1 fruit fly cellular context compared by ENCODE assay signal in the genomic region with DNA sequence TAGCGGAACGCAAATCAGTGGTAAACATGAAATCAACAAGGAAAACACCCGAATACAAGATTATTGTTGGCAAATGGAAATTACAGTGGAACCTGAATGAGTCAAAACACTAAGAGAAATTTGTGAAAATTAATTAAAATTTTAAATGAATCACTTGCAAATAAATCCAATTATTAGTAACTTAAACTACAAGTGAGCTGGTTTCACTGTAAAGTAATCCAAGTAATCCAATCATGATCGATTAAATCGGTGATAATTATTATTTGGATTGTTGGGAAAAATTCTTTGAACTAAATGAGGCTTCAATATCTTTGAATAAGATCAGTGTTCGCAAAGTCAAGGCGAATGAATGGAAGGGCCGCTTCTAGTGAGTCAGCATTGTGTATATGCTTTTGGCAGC.
TF ChIP-seq lines count a peak whose summit lies in the region.

No protein-coding gene starts in this region.

TF ChIP-seq in whole organism, embryonic, 481 proteins besides CTCF, POLR2A, EP300 and RAD21 (continued from another document and continues in another):
- TF ChIP-seq CG14667 (GFP tag; IDR thresholded peaks at IDR 0.05; lab: Robert Waterston, UW) (no peak), cas (GFP tag; IDR thresholded peaks at IDR 0.05; lab: Robert Waterston, UW) (no peak), h (optimal IDR thresholded peaks at IDR 0.05; lab: Kevin White, UChicago) (no peak), tup (GFP tag; optimal IDR thresholded peaks at IDR 0.05; lab: Kevin White, UChicago) (no peak), Aef1 (GFP tag; IDR thresholded peaks at IDR 0.05; lab: Robert Waterston, UW) (no peak), zen2 (GFP tag; IDR thresholded peaks at IDR 0.05; lab: Robert Waterston, UW; ENCODE audit: partially characterized antibody) (no peak), CG7372 (GFP tag; IDR thresholded peaks at IDR 0.05; lab: Robert Waterston, UW) (no peak), CG1603 (tag; optimal IDR thresholded peaks at IDR 0.05; lab: Kevin White, UChicago) (no peak), jumu (GFP tag; optimal IDR thresholded peaks at IDR 0.05; lab: Kevin White, UChicago) (no peak), CG15696 (tag; optimal IDR thresholded peaks at IDR 0.05; lab: Kevin White, UChicago) (no peak), Vsx1 (GFP tag; optimal IDR thresholded peaks at IDR 0.05; lab: Kevin White, UChicago) (no peak), CG12219 (GFP tag; optimal IDR thresholded peaks at IDR 0.05; lab: Kevin White, UChicago) (no peak), CG5245 (GFP tag; optimal IDR thresholded peaks at IDR 0.05; lab: Kevin White, UChicago) (no peak), CG2712 (tag; optimal IDR thresholded peaks at IDR 0.05; lab: Kevin White, UChicago) (peak; percentile 10), z (GFP tag; IDR thresholded peaks at IDR 0.05; lab: Robert Waterston, UW) (no peak), cad (GFP tag; optimal IDR thresholded peaks at IDR 0.05; lab: Kevin White, UChicago) (no peak), CG14050 (GFP tag; IDR thresholded peaks at IDR 0.05; lab: Robert Waterston, UW) (no peak; the same call in 2 of the 3 replicates), twi (tag; optimal IDR thresholded peaks at IDR 0.05; lab: Kevin White, UChicago) (no peak), CG4707 (GFP tag; optimal IDR thresholded peaks at IDR 0.05; lab: Kevin White, UChicago) (no peak), CG14710 (tag; optimal IDR thresholded peaks at IDR 0.05; lab: Kevin White, UChicago) (no peak), Atf-2 (GFP tag; optimal IDR thresholded peaks at IDR 0.05; lab: Kevin White, UChicago) (no peak), CG14965 (GFP tag; optimal IDR thresholded peaks at IDR 0.05; lab: Kevin White, UChicago; ENCODE audit: borderline replicate concordance) (no peak), CG11504 (tag; optimal IDR thresholded peaks at IDR 0.05; lab: Kevin White, UChicago) (peak; percentile 36), fu2 (GFP tag; optimal IDR thresholded peaks at IDR 0.05; lab: Kevin White, UChicago) (no peak), Abd-B (GFP tag; optimal IDR thresholded peaks at IDR 0.05; lab: Kevin White, UChicago) (no peak), CG7745 (tag; optimal IDR thresholded peaks at IDR 0.05; lab: Kevin White, UChicago) (no peak), sens-2 (GFP tag; IDR thresholded peaks at IDR 0.05; lab: Robert Waterston, UW) (no peak), oc (tag; optimal IDR thresholded peaks at IDR 0.05; lab: Kevin White, UChicago) (no peak), org-1 (GFP tag; optimal IDR thresholded peaks at IDR 0.05; lab: Kevin White, UChicago) (no peak), ara (GFP tag; IDR thresholded peaks at IDR 0.05; lab: Robert Waterston, UW) (no peak), CG2678 (tag; optimal IDR thresholded peaks at IDR 0.05; lab: Kevin White, UChicago) (peak; percentile 48), Med (GFP tag; lab: Kevin White, UChicago) (peak; percentile 49), CG33213 (GFP tag; optimal IDR thresholded peaks at IDR 0.05; lab: Kevin White, UChicago) (no peak), MESR4 (GFP tag; optimal IDR thresholded peaks at IDR 0.05; lab: Kevin White, UChicago) (no peak), peb (GFP tag; IDR thresholded peaks at IDR 0.05; lab: Robert Waterston, UW) (no peak), HLH4C (GFP tag; IDR thresholded peaks at IDR 0.05; lab: Robert Waterston, UW; ENCODE audit: partially characterized antibody) (no peak), Pdp1 (GFP tag; optimal IDR thresholded peaks at IDR 0.05; lab: Kevin White, UChicago) (no peak), CG1233 (GFP tag; optimal IDR thresholded peaks at IDR 0.05; lab: Kevin White, UChicago) (no peak), pzg (GFP tag; optimal IDR thresholded peaks at IDR 0.05; lab: Kevin White, UChicago) (no peak), CG12155 (GFP tag; optimal IDR thresholded peaks at IDR 0.05; lab: Kevin White, UChicago) (peak; percentile 13), HmgD (GFP tag; optimal IDR thresholded peaks at IDR 0.05; lab: Kevin White, UChicago) (no peak), ab (GFP tag; optimal IDR thresholded peaks at IDR 0.05; lab: Kevin White, UChicago) (no peak), CG6854 (GFP tag; optimal IDR thresholded peaks at IDR 0.05; lab: Kevin White, UChicago) (no peak), disco-r (GFP tag; optimal IDR thresholded peaks at IDR 0.05; lab: Kevin White, UChicago) (no peak), CG16813 (GFP tag; IDR thresholded peaks at IDR 0.05; lab: Robert Waterston, UW; ENCODE audit: partially characterized antibody) (no peak), CG6689 (GFP tag; IDR thresholded peaks at IDR 0.05; lab: Robert Waterston, UW) (no peak), CG8290 (GFP tag; optimal IDR thresholded peaks at IDR 0.05; lab: Kevin White, UChicago) (no peak), CG8290 (tag; optimal IDR thresholded peaks at IDR 0.05; lab: Kevin White, UChicago) (no peak), CG15269 (tag; optimal IDR thresholded peaks at IDR 0.05; lab: Kevin White, UChicago) (peak; percentile 65), CG10979 (tag; optimal IDR thresholded peaks at IDR 0.05; lab: Kevin White, UChicago) (no peak), D19B (GFP tag; optimal IDR thresholded peaks at IDR 0.05; lab: Kevin White, UChicago) (no peak), Mrtf (GFP tag; IDR thresholded peaks at IDR 0.05; lab: Robert Waterston, UW) (no peak), CG8924 (tag; optimal IDR thresholded peaks at IDR 0.05; lab: Kevin White, UChicago) (no peak), NfI (GFP tag; optimal IDR thresholded peaks at IDR 0.05; lab: Kevin White, UChicago) (peak; percentile 33), CG10267 (tag; optimal IDR thresholded peaks at IDR 0.05; lab: Kevin White, UChicago) (no peak), CG17912 (GFP tag; optimal IDR thresholded peaks at IDR 0.05; lab: Kevin White, UChicago) (no peak), CG8089 (GFP tag; optimal IDR thresholded peaks at IDR 0.05; lab: Kevin White, UChicago) (no peak), CG30431 (GFP tag; optimal IDR thresholded peaks at IDR 0.05; lab: Kevin White, UChicago) (no peak), CG13296 (GFP tag; optimal IDR thresholded peaks at IDR 0.05; lab: Kevin White, UChicago) (peak; percentile 25), CG4424 (GFP tag; optimal IDR thresholded peaks at IDR 0.05; lab: Kevin White, UChicago) (no peak), Usf (GFP tag; optimal IDR thresholded peaks at IDR 0.05; lab: Kevin White, UChicago) (no peak), unpg (GFP tag; optimal IDR thresholded peaks at IDR 0.05; lab: Kevin White, UChicago) (peak; percentile 30), CG10321 (GFP tag; IDR thresholded peaks at IDR 0.05; lab: Robert Waterston, UW) (no peak), hbn (GFP tag; IDR thresholded peaks at IDR 0.05; lab: Robert Waterston, UW; ENCODE audit: partially characterized antibody) (no peak), CG8281 (tag; optimal IDR thresholded peaks at IDR 0.05; lab: Kevin White, UChicago) (no peak), CG18619 (GFP tag; optimal IDR thresholded peaks at IDR 0.05; lab: Kevin White, UChicago) (no peak), Dbx (GFP tag; IDR thresholded peaks at IDR 0.05; lab: Robert Waterston, UW) (no peak), CG34422 (GFP tag; IDR thresholded peaks at IDR 0.05; lab: Robert Waterston, UW) (no peak), CG30020 (tag; optimal IDR thresholded peaks at IDR 0.05; lab: Kevin White, UChicago) (no peak), Oaz (GFP tag; IDR thresholded peaks at IDR 0.05; lab: Robert Waterston, UW) (no peak), CG14441 (GFP tag; IDR thresholded peaks at IDR 0.05; lab: Robert Waterston, UW) (no peak), PHDP (tag; optimal IDR thresholded peaks at IDR 0.05; lab: Kevin White, UChicago) (peak; percentile 38), Awh (GFP tag; IDR thresholded peaks at IDR 0.05; lab: Robert Waterston, UW) (no peak), CG15011 (GFP tag; optimal IDR thresholded peaks at IDR 0.05; lab: Kevin White, UChicago) (no peak), Lpt (GFP tag; optimal IDR thresholded peaks at IDR 0.05; lab: Kevin White, UChicago) (no peak), fru (optimal IDR thresholded peaks at IDR 0.05; lab: Kevin White, UChicago) (no peak), Drgx (GFP tag; IDR thresholded peaks at IDR 0.05; lab: Robert Waterston, UW) (no peak), CG10431 (GFP tag; optimal IDR thresholded peaks at IDR 0.05; lab: Kevin White, UChicago) (no peak), CG10366 (GFP tag; IDR thresholded peaks at IDR 0.05; lab: Robert Waterston, UW) (peak; percentile 27; the same call in 1 of the 2 replicates), sug (tag; optimal IDR thresholded peaks at IDR 0.05; lab: Kevin White, UChicago) (peak; percentile 33), CG31441 (GFP tag; IDR thresholded peaks at IDR 0.05; lab: Robert Waterston, UW) (0 out of 2 replicates have a peak, but pooled peaks have one; percentile 14), CG1792 (GFP tag; optimal IDR thresholded peaks at IDR 0.05; lab: Kevin White, UChicago) (no peak), kay (GFP tag; optimal IDR thresholded peaks at IDR 0.05; lab: Kevin White, UChicago) (peak; percentile 43), Meics (GFP tag; optimal IDR thresholded peaks at IDR 0.05; lab: Kevin White, UChicago) (peak; percentile 20), CG11093 (GFP tag; IDR thresholded peaks at IDR 0.05; lab: Robert Waterston, UW) (no peak), CG17802 (tag; optimal IDR thresholded peaks at IDR 0.05; lab: Kevin White, UChicago) (no peak), Lim3 (GFP tag; IDR thresholded peaks at IDR 0.05; lab: Robert Waterston, UW) (no peak), wdn (GFP tag; IDR thresholded peaks at IDR 0.05; lab: Robert Waterston, UW) (no peak), tna (GFP tag; IDR thresholded peaks at IDR 0.05; lab: Robert Waterston, UW; ENCODE audit: partially characterized antibody) (no peak), CG18476 (GFP tag; optimal IDR thresholded peaks at IDR 0.05; lab: Kevin White, UChicago) (no peak), luna (GFP tag; optimal IDR thresholded peaks at IDR 0.05; lab: Kevin White, UChicago) (no peak), cato (GFP tag; optimal IDR thresholded peaks at IDR 0.05; lab: Kevin White, UChicago; ENCODE audit: borderline replicate concordance) (no peak), CG3995 (GFP tag; optimal IDR thresholded peaks at IDR 0.05; lab: Kevin White, UChicago) (no peak), CG7786 (GFP tag; optimal IDR thresholded peaks at IDR 0.05; lab: Kevin White, UChicago) (no peak), CG12659 (GFP tag; optimal IDR thresholded peaks at IDR 0.05; lab: Kevin White, UChicago) (peak; percentile 20), tx (GFP tag; optimal IDR thresholded peaks at IDR 0.05; lab: Kevin White, UChicago) (no peak), vfl (GFP tag; optimal IDR thresholded peaks at IDR 0.05; lab: Kevin White, UChicago) (no peak), Ptx1 (GFP tag; IDR thresholded peaks at IDR 0.05; lab: Robert Waterston, UW) (0 out of 2 replicates have a peak, but pooled peaks have one; percentile 12), crc (GFP tag; optimal IDR thresholded peaks at IDR 0.05; lab: Kevin White, UChicago) (no peak), CG13624 (GFP tag; optimal IDR thresholded peaks at IDR 0.05; lab: Kevin White, UChicago) (no peak), CG8359 (GFP tag; optimal IDR thresholded peaks at IDR 0.05; lab: Kevin White, UChicago; ENCODE audit: borderline replicate concordance) (no peak), CG6813 (GFP tag; optimal IDR thresholded peaks at IDR 0.05; lab: Kevin White, UChicago) (no peak), CG12104 (GFP tag; optimal IDR thresholded peaks at IDR 0.05; lab: Kevin White, UChicago) (no peak), gsb-n (tag; optimal IDR thresholded peaks at IDR 0.05; lab: Kevin White, UChicago) (no peak), dysf (GFP tag; IDR thresholded peaks at IDR 0.05; lab: Robert Waterston, UW) (no peak; the same call in 2 of the 3 replicates), CG17385 (GFP tag; optimal IDR thresholded peaks at IDR 0.05; lab: Kevin White, UChicago) (no peak), CG11247 (GFP tag; IDR thresholded peaks at IDR 0.05; lab: Robert Waterston, UW) (no peak), CG10543 (GFP tag; optimal IDR thresholded peaks at IDR 0.05; lab: Kevin White, UChicago) (no peak), CG15514 (GFP tag; optimal IDR thresholded peaks at IDR 0.05; lab: Kevin White, UChicago) (no peak), H15 (GFP tag; IDR thresholded peaks at IDR 0.05; lab: Robert Waterston, UW) (no peak), CG5180 (GFP tag; optimal IDR thresholded peaks at IDR 0.05; lab: Kevin White, UChicago) (no peak), NK7.1 (GFP tag; optimal IDR thresholded peaks at IDR 0.05; lab: Kevin White, UChicago) (no peak), Deaf1 (tag; optimal IDR thresholded peaks at IDR 0.05; lab: Kevin White, UChicago) (no peak), Hr3 (GFP tag; optimal IDR thresholded peaks at IDR 0.05; lab: Kevin White, UChicago) (peak; percentile 1), jing (GFP tag; optimal IDR thresholded peaks at IDR 0.05; lab: Kevin White, UChicago) (no peak), vnd (GFP tag; IDR thresholded peaks at IDR 0.05; lab: Robert Waterston, UW; ENCODE audit: partially characterized antibody) (no peak), nom (GFP tag; optimal IDR thresholded peaks at IDR 0.05; lab: Kevin White, UChicago) (no peak), pnt (GFP tag; optimal IDR thresholded peaks at IDR 0.05; lab: Kevin White, UChicago) (no peak), knrl (GFP tag; IDR thresholded peaks at IDR 0.05; lab: Robert Waterston, UW; ENCODE audit: partially characterized antibody) (no peak), CG17568 (GFP tag; optimal IDR thresholded peaks at IDR 0.05; lab: Kevin White, UChicago) (no peak), CG9215 (GFP tag; IDR thresholded peaks at IDR 0.05; lab: Robert Waterston, UW) (no peak), unc-4 (GFP tag; IDR thresholded peaks at IDR 0.05; lab: Robert Waterston, UW; ENCODE audit: partially characterized antibody) (no peak), Doc2 (GFP tag; IDR thresholded peaks at IDR 0.05; lab: Robert Waterston, UW) (no peak), fd102C (GFP tag; optimal IDR thresholded peaks at IDR 0.05; lab: Kevin White, UChicago) (no peak), CG18011 (GFP tag; optimal IDR thresholded peaks at IDR 0.05; lab: Kevin White, UChicago) (no peak), CG10654 (GFP tag; optimal IDR thresholded peaks at IDR 0.05; lab: Kevin White, UChicago) (no peak), Trl (optimal IDR thresholded peaks at IDR 0.05; lab: Kevin White, UChicago) (no peak), Trl (GFP tag; optimal IDR thresholded peaks at IDR 0.05; lab: Kevin White, UChicago) (no peak), CG16779 (GFP tag; IDR thresholded peaks at IDR 0.05; lab: Robert Waterston, UW) (no peak), CG31388 (GFP tag; optimal IDR thresholded peaks at IDR 0.05; lab: Kevin White, UChicago) (no peak), Gug (GFP tag; IDR thresholded peaks at IDR 0.05; lab: Robert Waterston, UW) (no peak), ase (GFP tag; IDR thresholded peaks at IDR 0.05; lab: Robert Waterston, UW) (0 out of 3 replicates have a peak, but pooled peaks have one; percentile 19), Tbp (GFP tag; optimal IDR thresholded peaks at IDR 0.05; lab: Kevin White, UChicago) (no peak)
